Worm (Caenorhabditis elegans) whole organism, dauer: ENCODE data around the gene M176.9.

Experiments
- unc-62 ChIP-seq: sonication (generic microtip); optimal IDR thresholded peaks from 2 replicates; lab custom pipeline; 2017; ENCODE audit warnings: missing biosample characterization, missing genetic modification reagents, missing genetic modification characterization

The M176.9 gene

ce11 chrII:9378174-9378573 lies 33.2 kb downstream of the M176.9 start:
- TF ChIP-seq unc-62 = no peak

ce11 chrII:9377158-9377557 lies 34.2 kb downstream of the M176.9 start, which contains the start of gene C06C3.10:
Gene C06C3.10, minus strand, starts transcription at chrII:9377258.
- TF ChIP-seq unc-62 = no peak

ce11 chrII:9374807-9375206 lies 36.6 kb downstream of the M176.9 start, which contains the start of gene C06C3.12:
Gene C06C3.12, plus strand, starts transcription at chrII:9375107.
- TF ChIP-seq unc-62 = no peak

ce11 chrII:9372991-9373390 lies 38.4 kb downstream of the M176.9 start, which contains the start of gene C06C3.4:
Gene C06C3.4, plus strand, starts transcription at chrII:9373291.
- no peak for TF ChIP-seq unc-62

- no peak for TF ChIP-seq unc-62
Observed at ce11 chrII:9372393-9372792, 39.0 kb downstream of the M176.9 start, which contains the start of gene C06C3.3. Gene C06C3.3, minus strand, starts transcription at chrII:9372493.

ce11 chrII:9369394-9369793 lies 42.0 kb downstream of the M176.9 start:
- TF ChIP-seq unc-62 = no peak

- no peak for TF ChIP-seq unc-62
Observed at ce11 chrII:9362249-9362648, 49.1 kb downstream of the M176.9 start.
